Fruit fly (Drosophila melanogaster): Measurements from ENCODE around the gene ppk21.

The ppk21 gene

DNA sequence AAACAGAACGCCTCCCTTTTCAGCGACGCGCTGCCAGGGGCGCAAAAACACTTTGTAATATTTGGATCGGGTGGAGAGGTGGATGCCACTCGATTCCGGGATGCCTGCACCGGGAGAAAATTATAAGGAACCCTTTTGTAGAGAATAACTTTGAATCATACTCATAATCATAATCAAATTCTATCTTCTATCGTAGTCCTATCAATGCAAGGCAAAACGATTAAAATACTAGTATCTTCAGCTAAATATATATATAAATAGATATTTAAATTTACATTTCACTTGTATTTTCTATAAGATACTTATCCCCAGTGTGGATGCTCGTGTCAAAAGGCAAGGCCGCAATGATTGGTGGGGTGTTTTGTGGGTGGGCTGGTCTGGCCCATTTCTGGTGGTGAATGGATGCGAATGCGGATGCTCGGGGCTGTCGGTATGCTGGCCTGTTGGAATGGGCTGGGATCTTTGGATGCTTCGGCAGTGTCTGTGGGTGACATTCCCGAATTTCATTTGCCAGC, 41.3 kb downstream of the ppk21 start (continued):
- TF ChIP-seq CG10321 (GFP tag; IDR thresholded peaks at IDR 0.05) (no peak), Chrac-16 (GFP tag; optimal IDR thresholded peaks at IDR 0.05) (no peak), ems (GFP tag; optimal IDR thresholded peaks at IDR 0.05) (no peak), sim (GFP tag; IDR thresholded peaks at IDR 0.05) (no peak), Nf-YB (GFP tag; optimal IDR thresholded peaks at IDR 0.05) (peak; percentile 79), dmrt99B (tag; optimal IDR thresholded peaks at IDR 0.05) (peak; percentile 65), pita (GFP tag; optimal IDR thresholded peaks at IDR 0.05) (no peak), B-H2 (GFP tag; optimal IDR thresholded peaks at IDR 0.05) (no peak), CG11398 (GFP tag; optimal IDR thresholded peaks at IDR 0.05) (no peak), gem (tag; optimal IDR thresholded peaks at IDR 0.05) (peak; percentile 52), BtbVII (GFP tag; optimal IDR thresholded peaks at IDR 0.05) (no peak), Nf-YC (tag; optimal IDR thresholded peaks at IDR 0.05) (peak; percentile 55), run (tag; optimal IDR thresholded peaks at IDR 0.05) (no peak), sens (GFP tag) (peak; percentile 25), B-H1 (GFP tag; IDR thresholded peaks at IDR 0.05) (no peak), Doc2 (GFP tag; IDR thresholded peaks at IDR 0.05) (no peak), ci (GFP tag; IDR thresholded peaks at IDR 0.05) (no peak), Gsc (GFP tag; IDR thresholded peaks at IDR 0.05) (no peak), Meics (GFP tag; optimal IDR thresholded peaks at IDR 0.05) (no peak), Poxn (GFP tag; IDR thresholded peaks at IDR 0.05) (no peak), grn (GFP tag; optimal IDR thresholded peaks at IDR 0.05) (no peak), CG11560 (tag; IDR thresholded peaks at IDR 0.05) (no peak), unpg (GFP tag; optimal IDR thresholded peaks at IDR 0.05) (peak; percentile 17), en (GFP tag; optimal IDR thresholded peaks at IDR 0.05) (no peak), CG13424 (tag; optimal IDR thresholded peaks at IDR 0.05) (peak; percentile 30), Ada2b (GFP tag; IDR thresholded peaks at IDR 0.05) (no peak), GATAe (GFP tag; conservative IDR thresholded peaks at IDR 0.05) (no peak), CG9876 (GFP tag; optimal IDR thresholded peaks at IDR 0.05) (no peak), CrebB (tag; optimal IDR thresholded peaks at IDR 0.05) (no peak), Side (GFP tag; optimal IDR thresholded peaks at IDR 0.05) (no peak), Sry-β (GFP tag; optimal IDR thresholded peaks at IDR 0.05) (no peak), sc (optimal IDR thresholded peaks at IDR 0.05) (no peak), sc (GFP tag; optimal IDR thresholded peaks at IDR 0.05) (no peak), Ets65A (GFP tag) (peak; percentile 30), pb (GFP tag; optimal IDR thresholded peaks at IDR 0.05) (no peak), emc (GFP tag; optimal IDR thresholded peaks at IDR 0.05) (no peak), Lim3 (GFP tag; IDR thresholded peaks at IDR 0.05) (no peak), ewg (GFP tag; optimal IDR thresholded peaks at IDR 0.05) (no peak), YL-1 (GFP tag; optimal IDR thresholded peaks at IDR 0.05) (no peak), Deaf1 (tag; optimal IDR thresholded peaks at IDR 0.05) (peak; percentile 22), CG13894 (tag; optimal IDR thresholded peaks at IDR 0.05) (no peak), usp (GFP tag; optimal IDR thresholded peaks at IDR 0.05) (no peak), wor (GFP tag; IDR thresholded peaks at IDR 0.05) (no peak), gfzf (GFP tag; optimal IDR thresholded peaks at IDR 0.05) (no peak), Oaz (GFP tag; IDR thresholded peaks at IDR 0.05) (no peak), CG12659 (GFP tag; optimal IDR thresholded peaks at IDR 0.05) (no peak), CG4328 (GFP tag; optimal IDR thresholded peaks at IDR 0.05) (no peak), CG3065 (GFP tag; optimal IDR thresholded peaks at IDR 0.05) (no peak), HLH54F (GFP tag; optimal IDR thresholded peaks at IDR 0.05) (no peak), tio (GFP tag; optimal IDR thresholded peaks at IDR 0.05) (no peak), CG14710 (tag; optimal IDR thresholded peaks at IDR 0.05) (no peak), ATbp (GFP tag; optimal IDR thresholded peaks at IDR 0.05) (peak; percentile 16), Max (GFP tag; optimal IDR thresholded peaks at IDR 0.05) (no peak)

All from whole organism, embryonic.